Worm (Caenorhabditis elegans) whole organism, late embryonic: ENCODE results near the gene daf-10.

Experiments used
- F13H6.1 ChIP-seq: sonication (generic microtip); optimal IDR thresholded peaks from 2 replicates; lab custom pipeline; 2016; ENCODE audit warnings: missing genetic modification characterization, missing compliant biosample characterization
- T23F11.4 ChIP-seq: fragments of 200-800 bp; sonication (Bioruptor generic); optimal IDR thresholded peaks from 2 replicates; lab custom pipeline; 2018; ENCODE audit warnings: mild to moderate bottlenecking, missing genetic modification characterization, missing compliant biosample characterization
- ahr-1 ChIP-seq: sonication (generic microtip); optimal IDR thresholded peaks from 2 replicates; lab custom pipeline; 2016; ENCODE audit warnings: missing genetic modification characterization, missing compliant biosample characterization
- ama-1 ChIP-seq: fragments of 150-350 bp; optimal IDR thresholded peaks from 2 replicates; lab custom pipeline; 2014
- ceh-19 ChIP-seq: fragments of 200-800 bp; sonication (Bioruptor generic); optimal IDR thresholded peaks from 2 replicates; lab custom pipeline; 2018; ENCODE audit warnings: mild to moderate bottlenecking, missing genetic modification characterization, missing compliant biosample characterization
- ceh-34 ChIP-seq: sonication (generic microtip); optimal IDR thresholded peaks from 2 replicates; lab custom pipeline; 2016; ENCODE audit warnings: mild to moderate bottlenecking, missing genetic modification characterization, missing compliant biosample characterization
- ceh-48 ChIP-seq: sonication (generic microtip); optimal IDR thresholded peaks from 2 replicates; lab custom pipeline; 2016; ENCODE audit warnings: missing genetic modification characterization, inconsistent platforms, missing compliant biosample characterization
- ceh-6 ChIP-seq: fragments of 200-800 bp; sonication (Bioruptor generic); optimal IDR thresholded peaks from 2 replicates; lab custom pipeline; 2018; ENCODE audit warnings: mild to moderate bottlenecking, missing genetic modification characterization, missing compliant biosample characterization
- che-1 ChIP-seq: sonication (generic microtip); optimal IDR thresholded peaks from 2 replicates; lab custom pipeline; 2016; ENCODE audit warnings: mild to moderate bottlenecking, missing genetic modification characterization, missing compliant biosample characterization
- dmd-4 ChIP-seq: sonication (generic microtip); optimal IDR thresholded peaks from 2 replicates; lab custom pipeline; 2016; ENCODE audit warnings: borderline replicate concordance, missing genetic modification characterization, missing compliant biosample characterization
- elt-2 ChIP-seq: sonication (generic microtip); optimal IDR thresholded peaks from 2 replicates; lab custom pipeline; 2016; ENCODE audit warnings: missing genetic modification reagents, missing genetic modification characterization, missing compliant biosample characterization
- ets-4 ChIP-seq: sonication (generic microtip); optimal IDR thresholded peaks from 2 replicates; lab custom pipeline; 2016; ENCODE audit warnings: missing genetic modification characterization, missing compliant biosample characterization
- eyg-1 ChIP-seq: sonication (generic microtip); optimal IDR thresholded peaks from 2 replicates; lab custom pipeline; 2016; ENCODE audit warnings: missing genotype, missing genetic modification characterization, missing compliant biosample characterization
- fax-1 ChIP-seq: sonication (generic microtip); optimal IDR thresholded peaks from 2 replicates; lab custom pipeline; 2016; ENCODE audit warnings: missing genotype, missing genetic modification characterization, missing compliant biosample characterization
- fkh-10 ChIP-seq: fragments of 150-350 bp; optimal IDR thresholded peaks from 2 replicates; lab custom pipeline; 2014; ENCODE audit warnings: missing biosample characterization, missing genetic modification reagents, missing genetic modification characterization
- hlh-13 ChIP-seq: fragments of 200-800 bp; sonication (Bioruptor generic); optimal IDR thresholded peaks from 2 replicates; lab custom pipeline; 2018; ENCODE audit warnings: mild to moderate bottlenecking, missing genetic modification characterization, missing compliant biosample characterization
- hlh-30 ChIP-seq: sonication (generic microtip); optimal IDR thresholded peaks from 2 replicates; lab custom pipeline; 2017; ENCODE audit warnings: antibody characterized with exemption, missing genetic modification characterization, missing compliant biosample characterization; ENCODE audit not compliant: insufficient read depth
- hlh-6 ChIP-seq: sonication (generic microtip); optimal IDR thresholded peaks from 2 replicates; lab custom pipeline; 2016; ENCODE audit warnings: missing genotype, missing genetic modification characterization, missing compliant biosample characterization
- madf-2 ChIP-seq: sonication (generic microtip); optimal IDR thresholded peaks from 2 replicates; lab custom pipeline; 2017; ENCODE audit warnings: missing genetic modification characterization, missing compliant biosample characterization
- mec-3 ChIP-seq: sonication (generic microtip); optimal IDR thresholded peaks from 2 replicates; lab custom pipeline; 2016; ENCODE audit warnings: borderline replicate concordance, missing genetic modification characterization, missing compliant biosample characterization
- nfya-1 ChIP-seq: sonication (generic microtip); optimal IDR thresholded peaks from 2 replicates; lab custom pipeline; 2017; ENCODE audit warnings: missing genetic modification characterization, mild to moderate bottlenecking, missing compliant biosample characterization, antibody characterized with exemption, moderate library complexity
- npax-4 ChIP-seq: sonication (generic microtip); optimal IDR thresholded peaks from 2 replicates; lab custom pipeline; 2016; ENCODE audit warnings: missing genetic modification characterization, missing compliant biosample characterization
- pat-9 ChIP-seq: fragments of 200-800 bp; sonication (Bioruptor generic); optimal IDR thresholded peaks from 2 replicates; lab custom pipeline; 2018; ENCODE audit warnings: mild to moderate bottlenecking, missing genetic modification characterization, moderate library complexity, missing compliant biosample characterization
- pax-1 ChIP-seq: fragments of 150-350 bp; optimal IDR thresholded peaks from 2 replicates; lab custom pipeline; 2014; ENCODE audit warnings: missing biosample characterization, missing genetic modification characterization
- sox-4 ChIP-seq: sonication (generic microtip); optimal IDR thresholded peaks from 2 replicates; lab custom pipeline; 2017; ENCODE audit warnings: mild to moderate bottlenecking, missing genetic modification characterization, inconsistent platforms, missing compliant biosample characterization
- tbx-7 ChIP-seq: sonication (generic microtip); optimal IDR thresholded peaks from 2 replicates; lab custom pipeline; 2016; ENCODE audit warnings: missing genotype, missing genetic modification characterization, missing compliant biosample characterization
- ttx-3 ChIP-seq: sonication (generic microtip); optimal IDR thresholded peaks from 2 replicates; lab custom pipeline; 2016; ENCODE audit warnings: missing genetic modification reagents, missing genetic modification characterization, missing compliant biosample characterization
- unc-3 ChIP-seq, 2 experiments: fragments of 200-800 bp in 1 of 2; sonication (Bioruptor generic) in 1 of 2; sonication (generic microtip) in 1 of 2; conservative IDR thresholded peaks in 1 of 2; optimal IDR thresholded peaks in 1 of 2; 2 replicates each; pipeline versions ENCODE4 v1.3.6 to Lab custom; 2016 to 2022; ENCODE audit warnings: missing compliant biosample characterization in 2 of 2, missing genetic modification characterization in 2 of 2, missing genetic modification reagents in 1 of 2
- unc-86 ChIP-seq: sonication (generic microtip); optimal IDR thresholded peaks from 2 replicates; lab custom pipeline; 2016; ENCODE audit warnings: missing genetic modification characterization, missing compliant biosample characterization
- ztf-16 ChIP-seq: sonication (generic microtip); optimal IDR thresholded peaks from 2 replicates; lab custom pipeline; 2017; ENCODE audit warnings: missing genetic modification characterization, missing compliant biosample characterization

daf-10 gene

DNA sequence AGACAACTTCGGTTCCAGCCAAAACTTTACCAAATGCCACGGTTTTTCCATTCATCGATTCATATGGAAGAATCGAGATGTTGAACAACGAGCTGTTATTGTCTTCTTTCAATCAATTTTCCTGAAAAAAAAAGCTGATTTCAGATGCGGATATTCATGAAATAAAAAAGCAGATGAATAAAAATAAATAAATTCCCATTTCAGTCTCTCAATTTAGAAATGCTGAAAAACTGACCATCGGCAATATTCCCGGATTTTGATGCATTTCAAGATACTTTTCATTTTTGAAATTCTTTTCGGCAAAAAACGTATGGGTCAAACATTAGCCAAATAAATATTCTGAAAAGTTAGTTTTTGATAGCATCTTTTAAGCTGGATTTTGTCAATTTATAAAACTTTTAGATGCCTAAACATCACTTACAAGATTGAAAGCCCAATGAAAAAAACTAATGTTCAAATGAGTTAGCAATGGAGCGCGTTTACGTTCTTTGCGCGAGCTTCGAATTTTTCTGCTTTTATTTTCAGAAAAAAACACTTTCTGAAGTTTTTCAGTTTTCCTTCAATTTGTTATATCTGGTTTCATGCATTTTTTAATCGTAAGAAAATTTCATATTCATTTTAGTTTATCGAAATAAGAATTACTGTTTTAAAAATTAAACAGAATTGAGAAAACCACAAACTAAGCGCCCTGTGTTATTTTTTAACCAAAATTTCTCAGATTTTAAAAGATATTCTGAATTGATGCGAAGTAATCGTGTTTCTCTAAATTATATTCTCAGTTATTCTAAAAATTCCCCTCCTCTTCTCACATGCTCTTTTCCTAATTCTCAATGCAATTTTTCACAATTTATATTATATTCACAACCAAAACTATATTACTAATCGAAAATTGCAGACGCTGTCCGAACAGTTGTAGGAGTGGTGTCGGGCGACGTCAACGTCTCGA is 41.7 kb downstream of the daf-10 start, which contains the start of the genes C01F6.14 and fem-3:
Gene C01F6.14 (minus strand): TSS at position 51 of the 946 bp plus-strand sequence.
Gene fem-3 (plus strand): TSS at position 896 of the 946 bp plus-strand sequence.
- TF ChIP-seq hlh-6 (tag; lab: Kevin White, UChicago) = no peak
- TF ChIP-seq, all 69 proteins: peak for 0

DNA sequence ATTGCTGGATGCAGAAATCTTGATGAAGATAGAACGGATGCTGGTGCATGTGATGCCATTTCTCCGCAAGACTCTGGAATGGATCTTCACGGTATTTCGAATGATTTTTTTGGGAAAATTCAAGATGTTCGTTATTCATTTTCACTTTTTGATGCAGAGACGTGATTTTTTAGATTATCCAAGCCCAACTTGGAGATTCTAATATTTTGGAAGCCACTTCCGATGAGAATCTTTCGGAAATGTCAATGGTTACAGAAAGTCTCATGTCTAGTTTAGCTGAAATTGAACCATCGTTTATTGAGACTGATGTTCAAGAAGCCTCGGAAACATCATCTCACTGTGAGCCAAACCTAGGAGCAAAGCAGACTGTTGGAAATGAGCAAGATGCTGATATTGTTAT is 45.2 kb downstream of the daf-10 start:
- no peak for TF ChIP-seq dmd-4
- no peak for TF ChIP-seq hlh-13 (GFP tag; lab: Kevin White, UChicago)
- no peak for TF ChIP-seq eyg-1 (tag; lab: Kevin White, UChicago)

DNA sequence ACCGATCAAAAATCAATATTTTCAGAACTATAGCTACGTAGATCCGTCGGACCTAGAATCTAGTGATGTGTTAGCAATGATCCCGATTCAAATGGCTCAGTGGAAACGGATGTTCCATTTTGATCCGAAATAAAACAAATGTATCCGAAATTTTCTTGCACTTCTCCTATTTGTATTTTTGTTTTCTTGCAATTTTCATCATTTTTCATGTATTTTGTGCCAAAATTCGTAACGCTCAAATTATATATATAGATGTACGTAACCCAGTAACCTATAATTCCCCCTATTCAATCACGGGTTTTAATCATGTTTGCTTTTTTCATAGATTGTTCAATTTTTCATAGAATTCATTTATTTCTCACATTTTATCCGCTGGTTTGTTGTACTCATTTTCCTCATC is 47.1 kb downstream of the daf-10 start, which contains the start of gene gldi-10:
Gene gldi-10 (plus strand): TSS at position 301 of the 400 bp plus-strand sequence.
- TF ChIP-seq hlh-6 (tag; lab: Kevin White, UChicago) = no peak
- TF ChIP-seq ceh-19 (GFP tag; lab: Kevin White, UChicago) = no peak
- TF ChIP-seq ets-4 (tag; lab: Kevin White, UChicago) = no peak
- TF ChIP-seq fax-1 = no peak
- no peak for TF ChIP-seq hlh-30 (tag; lab: Kevin White, UChicago)
- TF ChIP-seq, all 69 proteins: peak for 0

DNA sequence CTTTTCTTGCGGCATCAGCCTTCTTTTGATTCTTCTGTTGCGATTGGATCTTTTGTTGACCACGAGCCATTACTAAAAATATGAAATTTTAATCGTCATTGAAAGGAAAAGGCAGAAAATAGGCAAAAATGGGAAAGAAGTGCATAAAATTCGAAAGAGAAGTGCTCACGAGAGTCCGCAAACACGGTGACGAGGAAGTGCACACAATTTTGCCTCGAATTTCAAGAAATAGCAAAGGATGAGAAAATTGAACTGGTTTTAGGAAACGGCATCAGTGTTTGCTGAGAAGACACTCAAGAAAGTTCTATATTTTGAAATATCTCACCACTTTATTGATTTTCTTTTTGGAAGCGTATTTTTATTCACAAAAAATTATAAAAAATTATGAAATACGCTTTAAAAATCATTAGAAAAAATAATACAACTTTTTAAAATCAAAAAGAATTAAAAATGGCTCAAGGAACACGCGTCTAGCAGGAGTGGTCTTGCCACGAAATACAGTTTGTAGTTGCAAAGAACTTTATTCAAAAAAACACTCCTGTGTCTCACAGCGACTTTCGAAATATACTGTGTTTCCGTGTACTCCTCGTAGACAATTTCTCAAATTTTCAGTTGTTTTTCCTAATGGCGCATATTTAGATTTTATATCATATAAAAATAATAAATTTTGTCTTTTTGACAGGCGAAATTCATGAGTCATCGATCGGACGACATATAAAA is 49.7 kb downstream of the daf-10 start, which contains the start of the genes znf-706 and cpna-3:
Gene znf-706 (minus strand): TSS at position 72 of the 720 bp plus-strand sequence.
Gene cpna-3 (plus strand): TSS at position 683 of the 720 bp plus-strand sequence.
- TF ChIP-seq unc-86 (tag; lab: Kevin White, UChicago) (no peak), ttx-3 (tag; lab: Kevin White, UChicago) (no peak), mec-3 (tag; lab: Kevin White, UChicago) (no peak), ceh-6 (GFP tag; lab: Kevin White, UChicago) (no peak), hlh-30 (tag; lab: Kevin White, UChicago) (peak; percentile 38), hlh-13 (GFP tag; lab: Kevin White, UChicago) (no peak), fkh-10 (GFP tag; lab: Kevin White, UChicago) (no peak), ztf-16 (tag; lab: Kevin White, UChicago) (no peak), elt-2 (tag; lab: Kevin White, UChicago) (no peak), ceh-34 (tag; lab: Kevin White, UChicago) (peak; percentile 18), nfya-1 (no peak), npax-4 (no peak)

DNA sequence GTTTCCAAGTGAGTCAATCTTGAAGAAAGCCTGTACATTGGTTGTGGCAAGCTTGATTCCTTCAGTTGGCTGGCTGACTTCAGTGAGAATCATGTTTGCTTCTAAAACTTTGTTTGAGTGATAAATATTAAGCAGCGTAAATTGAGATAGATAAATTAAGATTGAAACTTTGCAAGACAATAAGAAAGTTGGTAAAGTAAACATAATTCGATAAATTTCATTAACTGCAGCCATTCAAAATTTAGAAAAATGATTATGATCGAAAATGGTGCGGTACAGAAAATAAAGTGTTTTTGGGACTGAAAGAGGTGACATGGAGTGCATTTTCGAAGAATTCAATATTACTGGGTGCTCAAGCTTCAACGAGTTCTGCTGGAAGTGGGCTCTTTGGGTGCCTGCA is 50.5 kb downstream of the daf-10 start, which contains the start of gene icln-1:
Gene icln-1 (minus strand): TSS at position 101 of the 400 bp plus-strand sequence.
- TF ChIP-seq T23F11.4 (GFP tag; lab: Kevin White, UChicago) = no peak
- no peak for TF ChIP-seq unc-3 (GFP tag; conservative IDR thresholded peaks at IDR 0.05; lab: Robert Waterston, UW)
- no peak for TF ChIP-seq unc-3 (tag; optimal IDR thresholded peaks at IDR 0.05; lab: Kevin White, UChicago)
- no peak for TF ChIP-seq unc-86 (tag; lab: Kevin White, UChicago)
- no peak for TF ChIP-seq madf-2
- TF ChIP-seq ceh-48 (tag; lab: Kevin White, UChicago) = no peak
- no peak for TF ChIP-seq tbx-7
- no peak for TF ChIP-seq fkh-10 (GFP tag; lab: Kevin White, UChicago)
- no peak for TF ChIP-seq sox-4
- TF ChIP-seq, all 69 proteins: peak for 0

DNA sequence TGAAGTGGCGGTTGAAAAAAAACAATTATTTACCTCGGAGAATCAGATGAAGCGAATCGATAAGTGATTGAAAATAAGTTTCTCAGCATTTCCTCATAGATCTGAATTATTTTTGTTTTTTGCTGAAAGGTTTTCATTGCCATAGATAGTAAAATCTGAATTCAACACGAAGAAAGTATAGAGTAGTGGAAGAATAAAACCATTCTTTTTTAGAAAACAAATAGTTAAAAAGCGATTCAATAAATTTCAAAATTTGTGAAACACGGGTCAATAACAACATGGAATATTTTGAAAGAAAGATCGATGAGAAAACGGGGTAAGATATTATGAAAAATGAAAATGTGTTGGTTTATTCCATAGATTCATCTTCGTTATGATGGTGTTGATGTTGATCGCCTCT is 51.7 kb downstream of the daf-10 start, which contains the start of gene mrpl-42:
Gene mrpl-42 (minus strand): TSS at position 101 of the 400 bp plus-strand sequence.
- no peak for TF ChIP-seq pax-1 (tag; lab: Kevin White, UChicago)
- TF ChIP-seq che-1 (tag; lab: Kevin White, UChicago) = no peak
- TF ChIP-seq ahr-1 (tag; lab: Kevin White, UChicago) = no peak
- no peak for TF ChIP-seq eyg-1 (tag; lab: Kevin White, UChicago)
- no peak for TF ChIP-seq madf-2
- no peak for TF ChIP-seq F13H6.1 (tag; lab: Kevin White, UChicago)
- TF ChIP-seq pat-9 = no peak
- no peak for TF ChIP-seq ama-1 (lab: Kevin White, UChicago)
